Fruit fly (Drosophila melanogaster) whole organism, embryonic: Measurements from ENCODE around the gene Rab9D.

ENCODE experiments used
- Bgb ChIP-seq: fragments of 200-800 bp; sonication (Bioruptor generic); IDR thresholded peaks from 2 replicates; pipeline ENCODE4 v1.3.6; 2022; ENCODE audit warnings: missing biosample characterization, missing genetic modification characterization; ENCODE audit not compliant: partially characterized antibody
- CG1024 ChIP-seq: fragments of 200-800 bp; sonication (Bioruptor generic); IDR thresholded peaks from 2 replicates; pipeline ENCODE4 v1.3.6; 2022; ENCODE audit warnings: missing biosample characterization, missing genetic modification characterization
- CG11093 ChIP-seq: fragments of 200-800 bp; sonication (Bioruptor generic); IDR thresholded peaks from 3 replicates; pipeline ENCODE4 v1.3.6; 2022; ENCODE audit warnings: missing biosample characterization, missing genetic modification characterization
- CG11560 ChIP-seq: fragments of 200-800 bp; sonication (Bioruptor generic); IDR thresholded peaks from 3 replicates; pipeline ENCODE4 v1.3.6; 2022; ENCODE audit warnings: missing biosample characterization, missing genetic modification characterization
- CG12299 ChIP-seq: fragments of 200-800 bp; sonication (Bioruptor generic); optimal IDR thresholded peaks from 2 replicates; lab custom pipeline; 2018; ENCODE audit warnings: missing biosample characterization, mild to moderate bottlenecking, missing genetic modification characterization
- CG12391 ChIP-seq: fragments of 200-800 bp; sonication (Bioruptor generic); optimal IDR thresholded peaks from 3 replicates; lab custom pipeline; 2018; ENCODE audit warnings: missing biosample characterization, mild to moderate bottlenecking, missing genetic modification characterization, moderate library complexity
- CG13287 ChIP-seq: fragments of 200-800 bp; sonication (Bioruptor generic); IDR thresholded peaks from 2 replicates; pipeline ENCODE4 v1.3.6; 2022; ENCODE audit warnings: missing biosample characterization, missing genetic modification characterization; ENCODE audit not compliant: partially characterized antibody
- CG14014 ChIP-seq: fragments of 200-800 bp; sonication (Bioruptor generic); IDR thresholded peaks from 2 replicates; pipeline ENCODE4 v1.3.6; 2022; ENCODE audit warnings: missing biosample characterization, missing genetic modification characterization
- CG2116 ChIP-seq: fragments of 200-800 bp; sonication (Bioruptor generic); optimal IDR thresholded peaks from 3 replicates; lab custom pipeline; 2018; ENCODE audit warnings: missing biosample characterization, mild to moderate bottlenecking, missing genetic modification characterization
- CG6254 ChIP-seq: fragments of 200-800 bp; sonication (Bioruptor generic); optimal IDR thresholded peaks from 3 replicates; lab custom pipeline; 2017; ENCODE audit warnings: mild to moderate bottlenecking, missing biosample characterization, missing genetic modification reagents, missing genetic modification characterization
- CG8281 ChIP-seq: fragments of 200-800 bp; sonication (Bioruptor generic); optimal IDR thresholded peaks from 2 replicates; lab custom pipeline; 2018; ENCODE audit warnings: missing biosample characterization, mild to moderate bottlenecking, missing genetic modification characterization, moderate library complexity
- CHES-1-like ChIP-seq: fragments of 200-800 bp; sonication (Bioruptor generic); optimal IDR thresholded peaks from 2 replicates; lab custom pipeline; 2016; ENCODE audit warnings: missing biosample characterization, missing genetic modification characterization
- Dip3 ChIP-seq: fragments of 200-800 bp; sonication (Bioruptor generic); optimal IDR thresholded peaks from 3 replicates; lab custom pipeline; 2016; ENCODE audit warnings: missing biosample characterization, missing genetic modification characterization
- ERR ChIP-seq: fragments of 200-800 bp; sonication (Bioruptor generic); optimal IDR thresholded peaks from 2 replicates; lab custom pipeline; 2016; ENCODE audit warnings: missing biosample characterization, missing genetic modification characterization
- Fer2 ChIP-seq: fragments of 200-800 bp; sonication (Bioruptor generic); optimal IDR thresholded peaks from 2 replicates; lab custom pipeline; 2018; ENCODE audit warnings: missing biosample characterization, mild to moderate bottlenecking, missing genetic modification characterization, moderate library complexity
- HLHmδ ChIP-seq: fragments of 200-800 bp; sonication (Bioruptor generic); optimal IDR thresholded peaks from 2 replicates; lab custom pipeline; 2018; ENCODE audit warnings: missing biosample characterization, mild to moderate bottlenecking, missing genetic modification characterization, moderate library complexity
- HmgD ChIP-seq: fragments of 200-800 bp; sonication (Bioruptor generic); optimal IDR thresholded peaks from 3 replicates; lab custom pipeline; 2016; ENCODE audit warnings: missing biosample characterization, missing genetic modification characterization
- HmgZ ChIP-seq: fragments of 200-800 bp; sonication (Bioruptor generic); optimal IDR thresholded peaks from 2 replicates; lab custom pipeline; 2018; ENCODE audit warnings: missing biosample characterization, mild to moderate bottlenecking, missing genetic modification characterization
- MESR4 ChIP-seq: fragments of 200-800 bp; sonication (Bioruptor generic); optimal IDR thresholded peaks from 2 replicates; lab custom pipeline; 2018; ENCODE audit warnings: missing biosample characterization, mild to moderate bottlenecking, missing genetic modification characterization, moderate library complexity
- Myb ChIP-seq: fragments of 200-800 bp; sonication (Bioruptor generic); optimal IDR thresholded peaks from 2 replicates; lab custom pipeline; 2016; ENCODE audit warnings: missing biosample characterization, missing genetic modification characterization
- Nf-YB ChIP-seq: fragments of 200-800 bp; sonication (Bioruptor generic); optimal IDR thresholded peaks from 3 replicates; lab custom pipeline; 2019; ENCODE audit warnings: missing biosample characterization, mild to moderate bottlenecking, missing genetic modification characterization, moderate library complexity
- YL-1 ChIP-seq: fragments of 200-800 bp; sonication (Bioruptor generic); optimal IDR thresholded peaks from 3 replicates; lab custom pipeline; 2017; ENCODE audit warnings: missing biosample characterization, mild to moderate bottlenecking, missing genetic modification characterization
- abd-A ChIP-seq: fragments of 200-800 bp; sonication (Bioruptor generic); optimal IDR thresholded peaks from 3 replicates; lab custom pipeline; 2019; ENCODE audit warnings: missing biosample characterization, mild to moderate bottlenecking, missing genetic modification characterization, moderate library complexity
- ac ChIP-seq: fragments of 200-800 bp; sonication (Bioruptor generic); optimal IDR thresholded peaks from 3 replicates; lab custom pipeline; 2017; ENCODE audit warnings: missing biosample characterization, mild to moderate bottlenecking, missing genetic modification characterization
- ase ChIP-seq: fragments of 200-800 bp; sonication (Bioruptor generic); IDR thresholded peaks from 3 replicates; pipeline ENCODE4 v1.3.6; 2022; ENCODE audit warnings: missing biosample characterization, missing genetic modification characterization
- croc ChIP-seq: fragments of 200-800 bp; sonication (Bioruptor generic); conservative IDR thresholded peaks from 3 replicates; pipeline ENCODE4 v1.3.6; 2022; ENCODE audit warnings: missing biosample characterization, missing genetic modification characterization
- crol ChIP-seq: fragments of 200-800 bp; sonication (Bioruptor generic); IDR thresholded peaks from 2 replicates; pipeline ENCODE4 v1.3.6; 2022; ENCODE audit warnings: missing biosample characterization, missing genetic modification characterization
- crp ChIP-seq, 2 experiments: fragments of 200-800 bp; sonication (Bioruptor generic); optimal IDR thresholded peaks; 2 replicates in 1 of 2; 3 replicates in 1 of 2; lab custom pipeline; 2017; ENCODE audit warnings: missing biosample characterization in 2 of 2, missing genetic modification characterization in 2 of 2, mild to moderate bottlenecking in 1 of 2, moderate library complexity in 1 of 2
- dysf ChIP-seq: fragments of 200-800 bp; sonication (Bioruptor generic); IDR thresholded peaks from 3 replicates; pipeline ENCODE4 v1.3.6; 2022; ENCODE audit warnings: missing biosample characterization, missing genetic modification characterization
- fd102C ChIP-seq: fragments of 200-800 bp; sonication (Bioruptor generic); optimal IDR thresholded peaks from 2 replicates; lab custom pipeline; 2018; ENCODE audit warnings: missing biosample characterization, mild to moderate bottlenecking, missing genetic modification characterization, moderate library complexity
- fd96Cb ChIP-seq: fragments of 200-800 bp; sonication (Bioruptor generic); optimal IDR thresholded peaks from 2 replicates; lab custom pipeline; 2018; ENCODE audit warnings: missing biosample characterization, mild to moderate bottlenecking, missing genetic modification characterization, moderate library complexity
- gce ChIP-seq: fragments of 200-800 bp; sonication (Bioruptor generic); IDR thresholded peaks from 3 replicates; pipeline ENCODE4 v1.3.6; 2022; ENCODE audit warnings: missing biosample characterization, missing genetic modification characterization
- gcm2 ChIP-seq: fragments of 200-800 bp; sonication (Bioruptor generic); optimal IDR thresholded peaks from 2 replicates; lab custom pipeline; 2016; ENCODE audit warnings: missing biosample characterization, missing genetic modification characterization
- ham ChIP-seq: fragments of 200-800 bp; sonication (Bioruptor generic); IDR thresholded peaks from 2 replicates; pipeline ENCODE4 v1.3.6; 2022; ENCODE audit warnings: missing biosample characterization, missing genetic modification characterization
- hbn ChIP-seq: fragments of 200-800 bp; sonication (Bioruptor generic); IDR thresholded peaks from 2 replicates; pipeline ENCODE4 v1.3.6; 2022; ENCODE audit warnings: missing biosample characterization, missing genetic modification characterization; ENCODE audit not compliant: partially characterized antibody
- ind ChIP-seq: fragments of 200-800 bp; sonication (Bioruptor generic); optimal IDR thresholded peaks from 3 replicates; lab custom pipeline; 2016; ENCODE audit warnings: missing biosample characterization, missing genetic modification characterization
- knrl ChIP-seq: fragments of 200-800 bp; sonication (Bioruptor generic); IDR thresholded peaks from 3 replicates; pipeline ENCODE4 v1.3.6; 2022; ENCODE audit warnings: missing biosample characterization, missing genetic modification characterization; ENCODE audit not compliant: partially characterized antibody
- mirr ChIP-seq: fragments of 200-800 bp; sonication (Bioruptor generic); optimal IDR thresholded peaks from 3 replicates; lab custom pipeline; 2018; ENCODE audit warnings: missing biosample characterization, mild to moderate bottlenecking, missing genetic modification characterization
- mld ChIP-seq: fragments of 200-800 bp; sonication (Bioruptor generic); IDR thresholded peaks from 3 replicates; pipeline ENCODE4 v1.3.6; 2022; ENCODE audit warnings: missing biosample characterization, missing genetic modification characterization; ENCODE audit not compliant: partially characterized antibody
- nerfin-1 ChIP-seq: fragments of 200-800 bp; sonication (Bioruptor generic); optimal IDR thresholded peaks from 3 replicates; lab custom pipeline; 2019; ENCODE audit warnings: missing biosample characterization, mild to moderate bottlenecking, missing genetic modification characterization, moderate library complexity
- p53 ChIP-seq: fragments of 200-800 bp; sonication (Bioruptor generic); optimal IDR thresholded peaks from 2 replicates; lab custom pipeline; 2016; ENCODE audit warnings: missing biosample characterization, missing genetic modification characterization
- pnt ChIP-seq: fragments of 200-800 bp; sonication (Bioruptor generic); optimal IDR thresholded peaks from 3 replicates; lab custom pipeline; 2016; ENCODE audit warnings: missing biosample characterization, missing genetic modification characterization
- tna ChIP-seq: fragments of 200-800 bp; sonication (Bioruptor generic); IDR thresholded peaks from 2 replicates; pipeline ENCODE4 v1.3.6; 2022; ENCODE audit warnings: missing biosample characterization, missing genetic modification characterization; ENCODE audit not compliant: partially characterized antibody
- trh ChIP-seq: fragments of 200-800 bp; sonication (Bioruptor generic); optimal IDR thresholded peaks from 2 replicates; lab custom pipeline; 2016; ENCODE audit warnings: missing biosample characterization, missing genetic modification characterization
- unpg ChIP-seq: fragments of 200-800 bp; sonication (Bioruptor generic); optimal IDR thresholded peaks from 3 replicates; lab custom pipeline; 2018; ENCODE audit warnings: missing biosample characterization, mild to moderate bottlenecking, missing genetic modification characterization, moderate library complexity
- zen ChIP-seq: fragments of 200-800 bp; sonication (Bioruptor generic); optimal IDR thresholded peaks from 3 replicates; lab custom pipeline; 2018; ENCODE audit warnings: missing biosample characterization, mild to moderate bottlenecking, missing genetic modification characterization, moderate library complexity
- zfh1 ChIP-seq: fragments of 200-800 bp; sonication (Bioruptor generic); IDR thresholded peaks from 3 replicates; pipeline ENCODE4 v1.3.6; 2022; ENCODE audit warnings: missing biosample characterization, missing genetic modification characterization

Rab9D gene

DNA sequence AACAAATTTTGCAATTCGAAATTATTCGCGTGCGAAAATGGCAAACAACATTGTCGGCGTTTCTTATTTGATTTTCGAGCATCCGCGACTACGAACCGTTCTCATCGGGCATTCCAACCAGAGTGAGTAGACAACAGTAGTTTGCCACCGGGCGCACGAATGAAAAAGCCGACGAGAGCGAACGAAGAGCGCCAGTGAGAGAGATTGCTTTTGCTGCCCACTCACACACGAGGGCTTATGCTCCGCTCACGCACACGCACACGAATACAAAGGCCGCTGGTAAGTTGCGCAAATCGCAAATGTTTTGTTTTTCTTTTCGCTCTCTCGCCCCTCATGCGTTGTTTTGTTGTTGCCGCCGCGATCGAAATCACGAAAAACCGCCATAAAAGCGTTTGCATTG lies 42.3 kb upstream of the Rab9D start (continued):
- TF ChIP-seq gce (GFP tag; lab: Robert Waterston, UW) (no peak; the same call in 2 of the 3 replicates), zfh1 (no peak), crol (peak; percentile 29; the same call in 1 of the 2 replicates), CG12391 (tag; lab: Kevin White, UChicago) (no peak), CG13287 (GFP tag; lab: Robert Waterston, UW) (peak; percentile 37; the same call in 1 of the 2 replicates), tna (GFP tag; lab: Robert Waterston, UW) (peak; percentile 68), ham (GFP tag; lab: Robert Waterston, UW) (no peak), fd96Cb (tag; lab: Kevin White, UChicago) (no peak), p53 (GFP tag; lab: Kevin White, UChicago) (no peak), CHES-1-like (no peak), MESR4 (no peak), dysf (GFP tag; lab: Robert Waterston, UW) (no peak), abd-A (peak; percentile 43), CG1024 (GFP tag; lab: Robert Waterston, UW) (no peak), CG11560 (tag; lab: Robert Waterston, UW) (no peak)
- TF ChIP-seq, all 482 proteins: peak for 37

dm6 chrX:10547070-10547856 lies 41.6 kb upstream of the Rab9D start:
- TF ChIP-seq mld (no peak), ase (GFP tag; lab: Robert Waterston, UW) (peak; percentile 90), ind (GFP tag; lab: Kevin White, UChicago) (peak; percentile 90), CG6254 (peak; percentile 80), Dip3 (GFP tag; lab: Kevin White, UChicago) (peak; percentile 62), mirr (GFP tag; lab: Kevin White, UChicago) (peak; percentile 15), Bgb (GFP tag; lab: Robert Waterston, UW) (no peak), HmgD (GFP tag; lab: Kevin White, UChicago) (peak; percentile 63), ac (GFP tag; lab: Kevin White, UChicago) (peak; percentile 6), knrl (GFP tag; lab: Robert Waterston, UW) (no peak), nerfin-1 (tag; lab: Kevin White, UChicago) (peak; percentile 85), crp (GFP tag; optimal IDR thresholded peaks at IDR 0.05; lab: Kevin White, UChicago) (peak in 1 of 2 experiments; percentile 52), YL-1 (peak; percentile 34), unpg (GFP tag; lab: Kevin White, UChicago) (peak; percentile 91), trh (GFP tag; lab: Kevin White, UChicago) (peak; percentile 72), Nf-YB (GFP tag; lab: Kevin White, UChicago) (peak; percentile 64), fd102C (GFP tag; lab: Kevin White, UChicago) (no peak), pnt (GFP tag; lab: Kevin White, UChicago) (peak; percentile 91), dysf (GFP tag; lab: Robert Waterston, UW) (peak; percentile 87), hbn (no peak), ERR (GFP tag; lab: Kevin White, UChicago) (peak; percentile 52), Fer2 (peak; percentile 61), CG2116 (peak; percentile 54), zen (peak; percentile 67), MESR4 (peak; percentile 11), CG12299 (peak; percentile 72), gcm2 (GFP tag; lab: Kevin White, UChicago) (no peak), CG14014 (GFP tag; lab: Robert Waterston, UW) (peak; percentile 86), CG11093 (GFP tag; lab: Robert Waterston, UW) (peak; percentile 78), HmgZ (tag; lab: Kevin White, UChicago) (peak; percentile 84), croc (peak; percentile 80), Myb (GFP tag; lab: Kevin White, UChicago) (peak; percentile 67), CG8281 (tag; lab: Kevin White, UChicago) (peak; percentile 72), HLHmδ (GFP tag; lab: Kevin White, UChicago) (no peak)
